Fruit fly (Drosophila melanogaster) whole organism, pupa: ENCODE measurements around the gene CG34355.
A peak's percentile ranks its signal among the peaks of the same experiment; 100 is the strongest.

Experiments
- CG12605 ChIP-seq: fragments of 200-800 bp; sonication (Bioruptor generic); IDR thresholded peaks from 2 replicates; pipeline ENCODE4 v1.3.6; 2022; ENCODE audit warnings: missing biosample characterization, missing genetic modification characterization
- CG17806 ChIP-seq: fragments of 200-800 bp; sonication (Bioruptor generic); optimal IDR thresholded peaks from 2 replicates; lab custom pipeline; 2018; ENCODE audit warnings: missing biosample characterization, mild to moderate bottlenecking, missing genetic modification characterization, moderate library complexity
- CG32121 ChIP-seq: fragments of 200-800 bp; sonication (Bioruptor generic); IDR thresholded peaks from 2 replicates; pipeline ENCODE4 v1.3.6; 2022; ENCODE audit warnings: missing biosample characterization, missing genetic modification characterization
- CG4496 ChIP-seq: fragments of 200-800 bp; sonication (Bioruptor generic); IDR thresholded peaks from 3 replicates; pipeline ENCODE4 v1.3.6; 2022; ENCODE audit warnings: missing biosample characterization, missing genetic modification characterization
- CG8301 ChIP-seq: fragments of 200-800 bp; sonication (Bioruptor generic); optimal IDR thresholded peaks from 2 replicates; lab custom pipeline; 2018; ENCODE audit warnings: missing biosample characterization, mild to moderate bottlenecking, missing genetic modification characterization
- EcR ChIP-seq: fragments of 200-800 bp; sonication (Bioruptor generic); optimal IDR thresholded peaks from 3 replicates; lab custom pipeline; 2019; ENCODE audit warnings: missing biosample characterization, missing genetic modification characterization, mild to moderate bottlenecking, moderate library complexity, missing genetic modification reagents
- Pif1B ChIP-seq: fragments of 200-800 bp; sonication (Bioruptor generic); optimal IDR thresholded peaks from 3 replicates; lab custom pipeline; 2016; ENCODE audit warnings: missing biosample characterization, missing genetic modification characterization
- rn ChIP-seq: fragments of 200-800 bp; sonication (Bioruptor generic); IDR thresholded peaks from 2 replicates; pipeline ENCODE4 v1.3.6; 2022; ENCODE audit warnings: missing biosample characterization, missing genetic modification characterization

DNA sequence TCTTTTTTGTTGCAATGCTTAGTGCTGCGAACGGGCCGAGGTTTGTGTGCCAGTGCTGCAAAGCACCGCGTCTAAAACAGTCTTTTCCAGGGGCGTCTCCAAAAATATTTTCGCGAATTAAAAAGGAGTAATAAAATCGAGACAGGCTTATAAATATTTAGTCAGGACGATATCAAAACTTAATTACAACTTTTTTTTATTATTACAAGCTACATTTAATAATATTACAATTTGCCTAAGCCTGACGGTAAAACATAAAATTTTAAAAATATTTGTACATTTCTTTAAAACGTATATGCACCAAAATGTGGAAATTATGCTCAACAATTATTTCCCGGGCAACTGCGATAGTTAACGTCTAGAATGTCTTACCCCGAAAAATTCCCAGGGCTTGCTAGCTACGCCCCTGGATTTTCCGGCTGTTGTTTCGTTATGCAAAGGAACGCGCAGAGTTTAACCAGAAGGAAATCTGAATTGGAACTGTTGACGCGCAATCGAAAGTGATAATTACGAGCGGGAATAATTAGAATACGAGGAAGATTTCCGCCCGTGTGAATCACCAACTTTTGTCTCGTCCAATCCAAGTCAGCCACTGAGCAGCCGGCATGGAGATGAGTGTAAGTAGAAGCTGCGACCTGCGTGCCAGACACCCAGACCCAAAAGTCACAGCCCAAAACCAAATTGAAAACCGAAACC, 45.6 kb upstream of the CG34355 start, which contains the start of the genes PTPMT1 and Hrd3:
- TF ChIP-seq CG4496 (GFP tag; lab: Robert Waterston, UW) = peak; percentile 97
- TF ChIP-seq CG12605 (GFP tag; lab: Robert Waterston, UW) = peak; percentile 88
- peak; percentile 95 for TF ChIP-seq CG32121
- TF ChIP-seq EcR (GFP tag; lab: Kevin White, UChicago) = peak; percentile 47
- TF ChIP-seq rn = peak; percentile 92
- peak; percentile 98 for TF ChIP-seq CG8301
- TF ChIP-seq Pif1B (GFP tag; lab: Kevin White, UChicago) = peak; percentile 99
- peak; percentile 97 for TF ChIP-seq CG17806 (tag; lab: Kevin White, UChicago)
